Worm (Caenorhabditis elegans) whole organism, L4 larva: ENCODE data around the gene nspc-12.

Experiments used
- F10B5.3 ChIP-seq: sonication (generic microtip); optimal IDR thresholded peaks from 2 replicates; lab custom pipeline; 2016; ENCODE audit warnings: mild to moderate bottlenecking, missing genetic modification characterization, missing compliant biosample characterization
- T20F7.1 ChIP-seq: fragments of 200-800 bp; sonication (Bioruptor generic); optimal IDR thresholded peaks from 2 replicates; lab custom pipeline; 2018; ENCODE audit warnings: mild to moderate bottlenecking, missing genetic modification characterization, missing compliant biosample characterization
- T26A8.4 ChIP-seq: fragments of 200-800 bp; sonication (Bioruptor generic); IDR thresholded peaks from 2 replicates; pipeline ENCODE4 v1.3.6; 2022; ENCODE audit warnings: missing genetic modification characterization, missing compliant biosample characterization
- Y105C5A.15 ChIP-seq: fragments of 200-800 bp; sonication (Bioruptor generic); IDR thresholded peaks from 2 replicates; pipeline ENCODE4 v1.3.6; 2022; ENCODE audit warnings: missing genetic modification characterization, missing compliant biosample characterization
- Y5F2A.4 ChIP-seq: fragments of 200-800 bp; sonication (Bioruptor generic); optimal IDR thresholded peaks from 2 replicates; lab custom pipeline; 2018; ENCODE audit warnings: mild to moderate bottlenecking, missing genetic modification characterization, missing compliant biosample characterization
- Y75B8A.6 ChIP-seq: fragments of 200-800 bp; sonication (Bioruptor generic); IDR thresholded peaks from 2 replicates; pipeline ENCODE4 v1.3.6; 2022; ENCODE audit warnings: missing genetic modification reagents, missing genetic modification characterization, missing compliant biosample characterization
- aha-1 ChIP-seq: fragments of 150-350 bp; peaks from one replicate; lab custom pipeline; 2014; ENCODE audit warnings: missing biosample characterization, missing genetic modification characterization
- ama-1 ChIP-seq: fragments of 150-350 bp; optimal IDR thresholded peaks from 2 replicates; lab custom pipeline; 2014; ENCODE audit warnings: inconsistent platforms, mixed read lengths
- attf-4 ChIP-seq: sonication (generic microtip); optimal IDR thresholded peaks from 3 replicates; lab custom pipeline; 2017; ENCODE audit warnings: missing biosample characterization, missing genetic modification characterization
- ceh-44 ChIP-seq: fragments of 200-800 bp; sonication (Bioruptor generic); IDR thresholded peaks from 2 replicates; pipeline ENCODE4 v1.3.6; 2022; ENCODE audit warnings: missing genetic modification reagents, missing genetic modification characterization, missing compliant biosample characterization
- ceh-82 ChIP-seq: sonication (generic microtip); optimal IDR thresholded peaks from 2 replicates; lab custom pipeline; 2017; ENCODE audit warnings: missing biosample characterization, missing genetic modification characterization
- daf-19 ChIP-seq: fragments of 200-800 bp; sonication (Bioruptor generic); conservative IDR thresholded peaks from 2 replicates; pipeline ENCODE4 v1.3.6; 2022; ENCODE audit warnings: missing genetic modification characterization, missing compliant biosample characterization
- dmd-6 ChIP-seq: fragments of 200-800 bp; sonication (Bioruptor generic); IDR thresholded peaks from 2 replicates; pipeline ENCODE4 v1.3.6; 2022; ENCODE audit warnings: missing genetic modification reagents, missing genetic modification characterization, missing compliant biosample characterization
- dmd-9 ChIP-seq: fragments of 200-800 bp; sonication (Bioruptor generic); IDR thresholded peaks from 2 replicates; pipeline ENCODE4 v1.3.6; 2022; ENCODE audit warnings: missing genetic modification reagents, missing genetic modification characterization, missing compliant biosample characterization
- duxl-1 ChIP-seq: sonication (generic microtip); optimal IDR thresholded peaks from 2 replicates; lab custom pipeline; 2016; ENCODE audit warnings: mild to moderate bottlenecking, missing genetic modification characterization, moderate library complexity, missing compliant biosample characterization; ENCODE audit not compliant: poor library complexity
- dve-1 ChIP-seq: sonication (generic microtip); optimal IDR thresholded peaks from 2 replicates; lab custom pipeline; 2017; ENCODE audit warnings: antibody characterized with exemption, mild to moderate bottlenecking, missing genetic modification characterization, missing compliant biosample characterization; ENCODE audit not compliant: insufficient read depth
- fkh-10 ChIP-seq: fragments of 150-350 bp; optimal IDR thresholded peaks from 2 replicates; lab custom pipeline; 2014; ENCODE audit warnings: missing biosample characterization, missing genetic modification reagents, missing genetic modification characterization
- fos-1 ChIP-seq: fragments of 150-350 bp; optimal IDR thresholded peaks from 2 replicates; lab custom pipeline; 2014; ENCODE audit warnings: missing biosample characterization, missing genetic modification characterization
- hmg-1.1 ChIP-seq: fragments of 200-800 bp; sonication (Bioruptor generic); IDR thresholded peaks from 2 replicates; pipeline ENCODE4 v1.3.6; 2022; ENCODE audit warnings: missing genetic modification reagents, missing genetic modification characterization, missing compliant biosample characterization
- lin-1 ChIP-seq: fragments of 200-800 bp; sonication (Bioruptor generic); IDR thresholded peaks from 2 replicates; pipeline ENCODE4 v1.3.6; 2022; ENCODE audit warnings: missing genetic modification reagents, missing genetic modification characterization, missing compliant biosample characterization
- lin-38 ChIP-seq: fragments of 200-800 bp; sonication (Bioruptor generic); IDR thresholded peaks from 2 replicates; pipeline ENCODE4 v1.3.6; 2022; ENCODE audit warnings: missing genetic modification reagents, missing genetic modification characterization, missing compliant biosample characterization
- madf-9 ChIP-seq: fragments of 200-800 bp; sonication (Bioruptor generic); conservative IDR thresholded peaks from 2 replicates; pipeline ENCODE4 v1.3.6; 2022; ENCODE audit warnings: missing genetic modification reagents, missing genetic modification characterization, missing compliant biosample characterization
- mdl-1 ChIP-seq, 2 experiments: fragments of 150-350 bp in 1 of 2; sonication (generic microtip) in 1 of 2; optimal IDR thresholded peaks; 2 replicates each; lab custom pipeline; 2014 to 2017; ENCODE audit warnings: missing biosample characterization in 2 of 2, missing genetic modification characterization in 2 of 2
- mxl-2 ChIP-seq: fragments of 200-800 bp; sonication (Bioruptor generic); conservative IDR thresholded peaks from 2 replicates; pipeline ENCODE4 v1.3.6; 2022; ENCODE audit warnings: missing genetic modification reagents, missing genetic modification characterization, missing compliant biosample characterization
- mxl-3 ChIP-seq: fragments of 200-800 bp; sonication (Bioruptor generic); optimal IDR thresholded peaks from 2 replicates; lab custom pipeline; 2018; ENCODE audit warnings: mild to moderate bottlenecking, missing genetic modification characterization, missing compliant biosample characterization
- nhr-10 ChIP-seq: fragments of 150-350 bp; optimal IDR thresholded peaks from 2 replicates; lab custom pipeline; 2014; ENCODE audit warnings: missing biosample characterization, missing genetic modification characterization
- nhr-111 ChIP-seq: fragments of 200-800 bp; sonication (Bioruptor generic); optimal IDR thresholded peaks from 2 replicates; lab custom pipeline; 2018; ENCODE audit warnings: mild to moderate bottlenecking, missing genetic modification characterization, missing compliant biosample characterization
- nhr-25 ChIP-seq: sonication (generic microtip); optimal IDR thresholded peaks from 2 replicates; lab custom pipeline; 2017; ENCODE audit warnings: missing genetic modification characterization, mild to moderate bottlenecking, missing compliant biosample characterization, antibody characterized with exemption, moderate library complexity, borderline replicate concordance; ENCODE audit not compliant: insufficient read depth
- nhr-42 ChIP-seq: fragments of 200-800 bp; sonication (Bioruptor generic); IDR thresholded peaks from 2 replicates; pipeline ENCODE4 v1.3.6; 2022; ENCODE audit warnings: missing genetic modification characterization, missing compliant biosample characterization
- nhr-48 ChIP-seq: sonication (generic microtip); optimal IDR thresholded peaks from 2 replicates; lab custom pipeline; 2016; ENCODE audit warnings: mild to moderate bottlenecking, missing genetic modification characterization, missing compliant biosample characterization
- nhr-76 ChIP-seq: fragments of 150-350 bp; optimal IDR thresholded peaks from 2 replicates; lab custom pipeline; 2014; ENCODE audit warnings: missing biosample characterization, missing genetic modification characterization
- nhr-77 ChIP-seq: fragments of 150-350 bp; optimal IDR thresholded peaks from 2 replicates; lab custom pipeline; 2014; ENCODE audit warnings: missing biosample characterization, missing genetic modification characterization
- snpc-1.2 ChIP-seq: fragments of 200-800 bp; sonication (Bioruptor generic); IDR thresholded peaks from 2 replicates; pipeline ENCODE4 v1.3.6; 2022; ENCODE audit warnings: missing genetic modification reagents, missing genetic modification characterization, missing compliant biosample characterization
- spr-1 ChIP-seq: sonication (generic microtip); optimal IDR thresholded peaks from 2 replicates; lab custom pipeline; 2016; ENCODE audit warnings: mild to moderate bottlenecking, missing genetic modification characterization, missing compliant biosample characterization
- tag-97 ChIP-seq: fragments of 200-800 bp; sonication (Bioruptor generic); IDR thresholded peaks from 2 replicates; pipeline ENCODE4 v1.3.6; 2022; ENCODE audit warnings: missing genetic modification characterization, missing compliant biosample characterization
- tra-1 ChIP-seq: fragments of 200-800 bp; sonication (Bioruptor generic); IDR thresholded peaks from 2 replicates; pipeline ENCODE4 v1.3.6; 2022; ENCODE audit warnings: missing genetic modification reagents, missing genetic modification characterization, missing compliant biosample characterization
- unc-130 ChIP-seq: sonication (generic microtip); optimal IDR thresholded peaks from 2 replicates; lab custom pipeline; 2016; ENCODE audit warnings: missing genetic modification reagents, missing genetic modification characterization, missing compliant biosample characterization
- vab-7 ChIP-seq: fragments of 200-800 bp; sonication (Bioruptor generic); IDR thresholded peaks from 2 replicates; pipeline ENCODE4 v1.3.6; 2022; ENCODE audit warnings: missing genetic modification reagents, missing genetic modification characterization, missing compliant biosample characterization
- zag-1 ChIP-seq: fragments of 150-350 bp; optimal IDR thresholded peaks from 2 replicates; lab custom pipeline; 2014; ENCODE audit warnings: missing biosample characterization, missing genetic modification characterization
- zfp-2 ChIP-seq: sonication (generic microtip); optimal IDR thresholded peaks from 2 replicates; lab custom pipeline; 2016; ENCODE audit warnings: mild to moderate bottlenecking, missing genetic modification characterization, missing compliant biosample characterization
- zip-11 ChIP-seq: fragments of 200-800 bp; sonication (Bioruptor generic); IDR thresholded peaks from 2 replicates; pipeline ENCODE4 v1.3.6; 2022; ENCODE audit warnings: missing genetic modification characterization, missing compliant biosample characterization
- ztf-11 ChIP-seq: fragments of 150-350 bp; optimal IDR thresholded peaks from 2 replicates; lab custom pipeline; 2014; ENCODE audit warnings: missing biosample characterization, missing genetic modification characterization

Gene nspc-12

DNA sequence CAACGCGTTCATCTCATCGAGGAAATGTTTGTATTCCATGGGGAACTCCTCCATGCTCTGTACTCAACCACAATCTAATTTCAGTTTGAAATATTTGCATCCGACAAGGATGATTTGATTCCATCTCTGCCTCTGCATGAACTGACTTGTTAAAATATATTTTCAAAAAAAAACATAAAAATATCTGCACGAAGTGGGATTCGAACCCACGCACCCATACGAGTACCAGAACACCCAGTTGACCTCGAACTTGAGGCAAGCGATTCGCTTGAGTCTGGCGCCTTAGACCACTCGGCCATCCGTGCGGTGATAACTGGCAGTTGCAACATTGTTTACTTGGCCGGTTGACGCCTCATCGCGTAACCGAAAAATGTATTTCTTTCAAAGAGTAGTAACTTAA is 8.7 kb downstream of the nspc-12 start (continued):
- TF ChIP-seq duxl-1 = peak; percentile 53
- TF ChIP-seq daf-19 = no peak
- TF ChIP-seq spr-1 (tag; lab: Kevin White, UChicago) = peak; percentile 10
- no peak for TF ChIP-seq tag-97
- TF ChIP-seq dmd-9 (GFP tag; lab: Robert Waterston, UW) = no peak
- TF ChIP-seq dve-1 = no peak
- no peak for TF ChIP-seq nhr-25 (tag; lab: Kevin White, UChicago)
- no peak for TF ChIP-seq lin-1 (GFP tag; lab: Robert Waterston, UW)

DNA sequence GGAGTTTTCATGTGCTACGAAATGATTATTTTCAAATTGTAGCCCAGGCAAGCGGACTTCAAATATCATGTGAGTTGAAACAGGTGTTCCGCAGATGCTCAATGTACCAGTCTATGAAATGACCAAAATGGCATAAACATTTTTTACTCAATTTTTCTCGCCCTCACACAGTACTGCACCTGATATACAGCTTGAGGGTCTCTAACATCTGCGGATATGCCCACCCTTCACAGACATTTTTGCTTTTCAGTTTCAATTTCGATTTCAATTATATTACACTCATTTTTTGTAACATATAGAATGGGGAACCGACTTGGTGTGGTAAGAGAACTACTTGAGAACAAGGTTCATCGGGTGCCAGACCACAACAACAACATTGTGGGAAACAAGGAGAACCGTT is 9.8 kb downstream of the nspc-12 start, which contains the start of gene F42F12.11:
Gene F42F12.11, plus strand, starts transcription at position 301 of the 400 bp plus-strand sequence.
- no peak for TF ChIP-seq fos-1 (tag; lab: Kevin White, UChicago)
- peak; percentile 10 for TF ChIP-seq aha-1 (tag; lab: Kevin White, UChicago)

ce11 chrX:12343279-12343678 is 13.2 kb downstream of the nspc-12 start, which contains the start of the genes nspc-9 and nspc-10:
TSS of gene nspc-9 (minus strand) at chrX:12343379.
TSS of gene nspc-10 (plus strand) at chrX:12343609.
- no peak for TF ChIP-seq Y75B8A.6

DNA sequence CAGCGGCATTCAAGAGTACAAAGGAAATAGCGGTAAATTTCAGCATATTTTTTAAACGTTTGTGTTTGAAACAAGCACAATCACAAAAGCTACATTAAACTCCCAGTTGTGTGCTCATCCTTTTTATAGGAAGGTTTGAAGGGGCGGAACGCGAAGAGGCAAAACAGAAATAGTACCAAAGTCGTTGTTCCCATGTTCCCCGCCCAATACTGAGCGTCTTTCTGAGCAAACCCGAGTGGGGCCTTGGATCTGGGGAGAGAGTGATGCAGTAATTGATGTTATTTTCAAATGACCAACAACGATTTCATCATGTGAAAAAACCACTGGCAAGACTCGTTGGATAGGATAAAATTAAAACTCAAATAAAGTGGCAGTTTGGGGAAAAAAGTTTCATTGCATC is 15.1 kb downstream of the nspc-12 start, which contains the start of gene zig-2:
Gene zig-2, minus strand, starts transcription at position 101 of the 400 bp plus-strand sequence.
- TF ChIP-seq Y5F2A.4 (no peak), Y75B8A.6 (no peak), zip-11 (no peak), ama-1 (no peak), ceh-44 (GFP tag; lab: Robert Waterston, UW) (no peak), dmd-6 (GFP tag; lab: Robert Waterston, UW) (no peak), madf-9 (no peak), mxl-3 (GFP tag; lab: Kevin White, UChicago) (no peak), lin-38 (GFP tag; lab: Robert Waterston, UW) (no peak)

DNA sequence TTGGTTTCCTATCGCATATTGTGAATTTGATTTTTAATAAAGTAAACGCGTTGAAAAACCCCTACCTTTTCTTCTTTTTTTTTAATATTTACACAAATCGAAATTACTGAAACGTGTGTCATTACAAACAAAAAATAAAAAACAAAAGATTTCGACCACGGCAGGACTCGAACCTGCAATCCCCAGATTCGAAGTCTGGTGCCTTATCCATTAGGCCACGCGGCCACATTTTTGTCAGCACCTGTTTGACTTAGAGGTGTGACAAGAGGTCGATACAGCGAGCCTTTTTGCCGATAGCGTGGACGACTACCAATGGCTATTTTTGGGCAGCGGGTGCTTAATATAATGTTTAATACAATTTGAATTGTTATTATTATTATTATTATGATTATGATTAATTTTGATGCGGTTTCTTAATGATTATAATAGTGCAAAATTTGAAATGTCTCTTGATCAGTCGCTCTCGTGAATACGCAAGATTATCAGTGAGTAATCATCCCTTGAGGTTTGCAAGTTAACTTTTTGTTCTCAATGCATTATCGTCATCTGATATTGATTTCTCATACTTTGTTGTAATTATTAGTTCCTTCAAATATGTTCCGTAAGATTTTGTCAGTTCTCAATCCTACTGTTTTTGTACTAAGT is 18.5 kb downstream of the nspc-12 start, which contains the start of gene srd-44:
Gene srd-44, plus strand, starts transcription at position 595 of the 645 bp plus-strand sequence.
- TF ChIP-seq Y105C5A.15 (GFP tag; lab: Robert Waterston, UW) (no peak), nhr-111 (GFP tag; lab: Kevin White, UChicago) (no peak), nhr-42 (GFP tag; lab: Robert Waterston, UW) (0 out of 2 replicates have a peak, but pooled peaks have one; percentile 47), nhr-48 (tag; lab: Kevin White, UChicago) (peak; percentile 43), dmd-6 (GFP tag; lab: Robert Waterston, UW) (no peak; the same call in none of the 2 replicates), T20F7.1 (no peak), mxl-2 (no peak), aha-1 (tag; lab: Kevin White, UChicago) (no peak), tra-1 (GFP tag; lab: Robert Waterston, UW) (no peak), lin-1 (GFP tag; lab: Robert Waterston, UW) (no peak), duxl-1 (peak; percentile 39), Y75B8A.6 (0 out of 2 replicates have a peak, but pooled peaks have one; percentile 47), nhr-76 (no peak), nhr-77 (tag; lab: Kevin White, UChicago) (no peak), zag-1 (tag; lab: Kevin White, UChicago) (no peak), dmd-9 (GFP tag; lab: Robert Waterston, UW) (0 out of 2 replicates have a peak, but pooled peaks have one; percentile 21), T26A8.4 (no peak), mdl-1 (tag; optimal IDR thresholded peaks at IDR 0.05; lab: Kevin White, UChicago) (peak in 1 of 2 experiments; percentile 2), vab-7 (GFP tag; lab: Robert Waterston, UW) (no peak; the same call in 1 of the 2 replicates), unc-130 (GFP tag; lab: Kevin White, UChicago) (no peak), madf-9 (no peak), zfp-2 (no peak), attf-4 (tag; lab: Kevin White, UChicago) (no peak), ztf-11 (tag; lab: Kevin White, UChicago) (no peak), daf-19 (peak; percentile 74), F10B5.3 (tag; lab: Kevin White, UChicago) (no peak), snpc-1.2 (GFP tag; lab: Robert Waterston, UW) (peak; percentile 88), hmg-1.1 (GFP tag; lab: Robert Waterston, UW) (no peak), nhr-10 (tag; lab: Kevin White, UChicago) (no peak), ceh-82 (tag; lab: Kevin White, UChicago) (no peak), ceh-44 (GFP tag; lab: Robert Waterston, UW) (0 out of 2 replicates have a peak, but pooled peaks have one; percentile 5), fkh-10 (no peak)
